Worm (Caenorhabditis elegans): Measurements from ENCODE around the gene C16C8.27.

DNA sequence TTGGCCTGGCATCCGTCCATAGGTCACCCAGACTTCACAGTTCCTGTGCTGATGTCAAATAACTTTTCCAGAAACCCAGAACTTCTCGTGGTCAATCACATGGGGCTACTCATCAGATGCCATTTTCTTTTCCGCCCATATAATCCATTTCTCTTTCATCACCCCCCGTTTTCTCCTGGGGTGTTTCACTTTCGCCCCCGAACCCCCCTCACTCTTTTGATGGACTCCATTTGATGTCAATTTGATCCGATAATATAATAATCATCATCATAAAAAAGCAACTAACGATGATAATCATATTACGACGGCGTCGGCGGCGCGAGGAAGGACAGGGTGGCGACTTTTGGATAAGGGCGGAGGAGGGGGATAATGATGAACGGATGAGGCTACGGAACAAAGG, 3.2 kb upstream of the C16C8.27 start:
- no peak for TF ChIP-seq nhr-6 (tag; optimal IDR thresholded peaks at IDR 0.05)
- TF ChIP-seq mbf-1 (tag; optimal IDR thresholded peaks at IDR 0.05), result no peak
